Worm (Caenorhabditis elegans): ENCODE data around the gene tag-51.

- no peak for TF ChIP-seq fkh-10 (GFP tag; optimal IDR thresholded peaks at IDR 0.05)
- TF ChIP-seq ceh-22 (tag; optimal IDR thresholded peaks at IDR 0.05): no peak
- TF ChIP-seq pag-3 (tag; optimal IDR thresholded peaks at IDR 0.05; ENCODE audit: borderline replicate concordance): no peak
- TF ChIP-seq Y22D7AL.16 (tag; optimal IDR thresholded peaks at IDR 0.05): no peak
- no peak for TF ChIP-seq ama-1 (optimal IDR thresholded peaks at IDR 0.05)
Measured at ce11 chrIII:900134-900533, 46.1 kb downstream of the tag-51 start.

All from whole organism, late embryonic.